Worm (Caenorhabditis elegans): ENCODE results near the gene K05G3.1.
A peak's percentile ranks its signal among the peaks of the same experiment; 100 is the strongest.

The K05G3.1 gene

ce11 chrX:16521722-16522121 lies 20.6 kb downstream of the K05G3.1 start:
- no peak for TF ChIP-seq T22C8.4 (GFP tag; IDR thresholded peaks at IDR 0.05)

- TF ChIP-seq klf-2 (GFP tag; conservative IDR thresholded peaks at IDR 0.05) (no peak), ztf-23 (GFP tag; IDR thresholded peaks at IDR 0.05) (no peak), ztf-29 (GFP tag; IDR thresholded peaks at IDR 0.05) (no peak), cog-1 (tag; optimal IDR thresholded peaks at IDR 0.05) (no peak), T22C8.4 (GFP tag; IDR thresholded peaks at IDR 0.05) (no peak), flt-1 (GFP tag; IDR thresholded peaks at IDR 0.05) (no peak)
Measured at ce11 chrX:16524310-16524709, 23.2 kb downstream of the K05G3.1 start.

- TF ChIP-seq ref-1 (GFP tag; conservative IDR thresholded peaks at IDR 0.05) (no peak), cog-1 (tag; optimal IDR thresholded peaks at IDR 0.05) (peak; percentile 1), T22C8.4 (GFP tag; IDR thresholded peaks at IDR 0.05) (no peak)
Measured at ce11 chrX:16525632-16526031, 24.5 kb downstream of the K05G3.1 start.

ce11 chrX:16527815-16528214 lies 26.7 kb downstream of the K05G3.1 start:
- TF ChIP-seq klf-2 (GFP tag; conservative IDR thresholded peaks at IDR 0.05): no peak
- no peak for TF ChIP-seq cog-1 (tag; optimal IDR thresholded peaks at IDR 0.05)
- TF ChIP-seq T22C8.4 (GFP tag; IDR thresholded peaks at IDR 0.05): no peak
- no peak for TF ChIP-seq med-1 (GFP tag; optimal IDR thresholded peaks at IDR 0.05; ENCODE audit: insufficient read depth)
- no peak for TF ChIP-seq flt-1 (GFP tag; IDR thresholded peaks at IDR 0.05)
- TF ChIP-seq ztf-29 (GFP tag; IDR thresholded peaks at IDR 0.05): no peak
- no peak for TF ChIP-seq tab-1 (GFP tag; IDR thresholded peaks at IDR 0.05)
- TF ChIP-seq ref-1 (GFP tag; conservative IDR thresholded peaks at IDR 0.05): no peak
- TF ChIP-seq ztf-23 (GFP tag; IDR thresholded peaks at IDR 0.05): no peak

- no peak for TF ChIP-seq flt-1 (GFP tag; IDR thresholded peaks at IDR 0.05)
- TF ChIP-seq ref-1 (GFP tag; conservative IDR thresholded peaks at IDR 0.05): no peak
- no peak for TF ChIP-seq cog-1 (tag; optimal IDR thresholded peaks at IDR 0.05)
- no peak for TF ChIP-seq ztf-29 (GFP tag; IDR thresholded peaks at IDR 0.05)
- no peak for TF ChIP-seq tab-1 (GFP tag; IDR thresholded peaks at IDR 0.05)
- TF ChIP-seq ztf-23 (GFP tag; IDR thresholded peaks at IDR 0.05): no peak
- no peak for TF ChIP-seq T22C8.4 (GFP tag; IDR thresholded peaks at IDR 0.05)
- TF ChIP-seq klf-2 (GFP tag; conservative IDR thresholded peaks at IDR 0.05): no peak
- TF ChIP-seq med-1 (GFP tag; optimal IDR thresholded peaks at IDR 0.05; ENCODE audit: insufficient read depth): no peak
Measured at ce11 chrX:16529937-16530336, 28.8 kb downstream of the K05G3.1 start.

ce11 chrX:16530455-16530854 lies 29.3 kb downstream of the K05G3.1 start:
- no peak for TF ChIP-seq flt-1 (GFP tag; IDR thresholded peaks at IDR 0.05)
- no peak for TF ChIP-seq ztf-23 (GFP tag; IDR thresholded peaks at IDR 0.05)
- TF ChIP-seq T22C8.4 (GFP tag; IDR thresholded peaks at IDR 0.05): no peak
- TF ChIP-seq ref-1 (GFP tag; conservative IDR thresholded peaks at IDR 0.05): no peak
- TF ChIP-seq tab-1 (GFP tag; IDR thresholded peaks at IDR 0.05): no peak
- TF ChIP-seq cog-1 (tag; optimal IDR thresholded peaks at IDR 0.05): no peak
- no peak for TF ChIP-seq med-1 (GFP tag; optimal IDR thresholded peaks at IDR 0.05; ENCODE audit: insufficient read depth)
- no peak for TF ChIP-seq klf-2 (GFP tag; conservative IDR thresholded peaks at IDR 0.05)
- TF ChIP-seq ztf-29 (GFP tag; IDR thresholded peaks at IDR 0.05): no peak

- TF ChIP-seq klf-2 (GFP tag; conservative IDR thresholded peaks at IDR 0.05) (no peak), ztf-23 (GFP tag; IDR thresholded peaks at IDR 0.05) (no peak), ztf-29 (GFP tag; IDR thresholded peaks at IDR 0.05) (no peak), flt-1 (GFP tag; IDR thresholded peaks at IDR 0.05) (no peak), med-1 (GFP tag; optimal IDR thresholded peaks at IDR 0.05; ENCODE audit: insufficient read depth) (no peak), cog-1 (tag; optimal IDR thresholded peaks at IDR 0.05) (no peak), tab-1 (GFP tag; IDR thresholded peaks at IDR 0.05) (no peak), T22C8.4 (GFP tag; IDR thresholded peaks at IDR 0.05) (no peak), ref-1 (GFP tag; conservative IDR thresholded peaks at IDR 0.05) (no peak)
Measured at ce11 chrX:16532513-16532912, 31.4 kb downstream of the K05G3.1 start.

ce11 chrX:16533860-16534259 lies 32.7 kb downstream of the K05G3.1 start:
- no peak for TF ChIP-seq ref-1 (GFP tag; conservative IDR thresholded peaks at IDR 0.05)
- no peak for TF ChIP-seq klf-2 (GFP tag; conservative IDR thresholded peaks at IDR 0.05)
- no peak for TF ChIP-seq flt-1 (GFP tag; IDR thresholded peaks at IDR 0.05)
- TF ChIP-seq tab-1 (GFP tag; IDR thresholded peaks at IDR 0.05): no peak
- no peak for TF ChIP-seq med-1 (GFP tag; optimal IDR thresholded peaks at IDR 0.05; ENCODE audit: insufficient read depth)
- no peak for TF ChIP-seq ztf-29 (GFP tag; IDR thresholded peaks at IDR 0.05)
- TF ChIP-seq cog-1 (tag; optimal IDR thresholded peaks at IDR 0.05): no peak
- no peak for TF ChIP-seq T22C8.4 (GFP tag; IDR thresholded peaks at IDR 0.05)
- TF ChIP-seq ztf-23 (GFP tag; IDR thresholded peaks at IDR 0.05): no peak

ce11 chrX:16534564-16534963 lies 33.4 kb downstream of the K05G3.1 start:
- TF ChIP-seq ztf-23 (GFP tag; IDR thresholded peaks at IDR 0.05) (no peak), ztf-29 (GFP tag; IDR thresholded peaks at IDR 0.05) (no peak), flt-1 (GFP tag; IDR thresholded peaks at IDR 0.05) (0 out of 2 replicates have a peak, but pooled peaks have one; percentile 10)

- TF ChIP-seq cog-1 (tag; optimal IDR thresholded peaks at IDR 0.05): no peak
- TF ChIP-seq ztf-23 (GFP tag; IDR thresholded peaks at IDR 0.05): no peak
- TF ChIP-seq tab-1 (GFP tag; IDR thresholded peaks at IDR 0.05): no peak
- no peak for TF ChIP-seq T22C8.4 (GFP tag; IDR thresholded peaks at IDR 0.05)
- no peak for TF ChIP-seq ref-1 (GFP tag; conservative IDR thresholded peaks at IDR 0.05)
- no peak for TF ChIP-seq ztf-29 (GFP tag; IDR thresholded peaks at IDR 0.05)
- TF ChIP-seq klf-2 (GFP tag; conservative IDR thresholded peaks at IDR 0.05): no peak
- TF ChIP-seq med-1 (GFP tag; optimal IDR thresholded peaks at IDR 0.05; ENCODE audit: insufficient read depth): no peak
- TF ChIP-seq flt-1 (GFP tag; IDR thresholded peaks at IDR 0.05): no peak
Measured at ce11 chrX:16535192-16535591, 34.1 kb downstream of the K05G3.1 start.
